Fruit fly (Drosophila melanogaster): ENCODE results near the gene bip1.
A peak's percentile ranks its signal among the peaks of the same experiment; 100 is the strongest.

- TF ChIP-seq CG7101 (tag; optimal IDR thresholded peaks at IDR 0.05) (no peak), cic (GFP tag; optimal IDR thresholded peaks at IDR 0.05) (peak; percentile 16), CG12768 (GFP tag; optimal IDR thresholded peaks at IDR 0.05) (no peak), CG11617 (GFP tag; optimal IDR thresholded peaks at IDR 0.05) (no peak), CG1620 (GFP tag; optimal IDR thresholded peaks at IDR 0.05) (no peak), ovo (GFP tag; optimal IDR thresholded peaks at IDR 0.05) (no peak), toe (GFP tag; optimal IDR thresholded peaks at IDR 0.05) (no peak), tj (GFP tag; optimal IDR thresholded peaks at IDR 0.05) (no peak)
These were observed 2.2 kb downstream of the bip1 start for dm6 chr3L:8056325-8056724.
